Fruit fly (Drosophila melanogaster) whole organism, prepupa: ENCODE measurements around the gene CSN5.

ENCODE experiments used
- Blimp-1 ChIP-seq: fragments of 200-800 bp; sonication (Bioruptor generic); optimal IDR thresholded peaks from 3 replicates; lab custom pipeline; 2017; ENCODE audit warnings: missing biosample characterization, missing genetic modification characterization, mild to moderate bottlenecking, moderate library complexity, missing genetic modification reagents
- CG11294 ChIP-seq: fragments of 200-800 bp; sonication (Bioruptor generic); IDR thresholded peaks from 2 replicates; pipeline ENCODE4 v1.3.6; 2022; ENCODE audit warnings: missing biosample characterization, missing genetic modification characterization
- CG11762 ChIP-seq: fragments of 200-800 bp; sonication (Bioruptor generic); optimal IDR thresholded peaks from 3 replicates; lab custom pipeline; 2016; ENCODE audit warnings: missing biosample characterization, missing genetic modification characterization; ENCODE audit not compliant: insufficient read depth
- CG11902 ChIP-seq: fragments of 200-800 bp; sonication (Bioruptor generic); optimal IDR thresholded peaks from 3 replicates; lab custom pipeline; 2016; ENCODE audit warnings: missing biosample characterization, missing genetic modification characterization
- CG15336 ChIP-seq: fragments of 200-800 bp; sonication (Bioruptor generic); IDR thresholded peaks from 2 replicates; pipeline ENCODE4 v1.3.6; 2022; ENCODE audit warnings: missing biosample characterization, missing genetic modification characterization
- CG1621 ChIP-seq: fragments of 200-800 bp; sonication (Bioruptor generic); optimal IDR thresholded peaks from 3 replicates; lab custom pipeline; 2018; ENCODE audit warnings: missing biosample characterization, mild to moderate bottlenecking, missing genetic modification characterization
- CG16779 ChIP-seq: fragments of 200-800 bp; sonication (Bioruptor generic); optimal IDR thresholded peaks from 3 replicates; lab custom pipeline; 2017; ENCODE audit warnings: missing biosample characterization, mild to moderate bottlenecking, missing genetic modification characterization
- CG3032 ChIP-seq: fragments of 200-800 bp; optimal IDR thresholded peaks from 2 replicates; lab custom pipeline; 2019; ENCODE audit warnings: missing biosample characterization, mild to moderate bottlenecking, missing genetic modification characterization, moderate library complexity
- CG31627 ChIP-seq: fragments of 200-800 bp; sonication (Bioruptor generic); optimal IDR thresholded peaks from 3 replicates; lab custom pipeline; 2016; ENCODE audit warnings: missing biosample characterization, missing genetic modification characterization
- CG34406 ChIP-seq: fragments of 200-800 bp; sonication (Bioruptor generic); optimal IDR thresholded peaks from 3 replicates; lab custom pipeline; 2016; ENCODE audit warnings: missing biosample characterization, missing genetic modification characterization
- CG6276 ChIP-seq: fragments of 200-800 bp; sonication (Bioruptor generic); optimal IDR thresholded peaks from 2 replicates; lab custom pipeline; 2017; ENCODE audit warnings: missing biosample characterization, mild to moderate bottlenecking, missing genetic modification characterization
- CG6792 ChIP-seq: fragments of 200-800 bp; sonication (Bioruptor generic); optimal IDR thresholded peaks from 3 replicates; lab custom pipeline; 2016; ENCODE audit warnings: missing biosample characterization, missing genetic modification characterization
- CG6808 ChIP-seq: fragments of 200-800 bp; sonication (Bioruptor generic); optimal IDR thresholded peaks from 3 replicates; lab custom pipeline; 2017; ENCODE audit warnings: missing biosample characterization, missing genetic modification characterization, mild to moderate bottlenecking, moderate library complexity, missing genetic modification reagents
- CG7368 ChIP-seq: fragments of 200-800 bp; sonication (Bioruptor generic); optimal IDR thresholded peaks from 3 replicates; lab custom pipeline; 2016; ENCODE audit warnings: missing biosample characterization, missing genetic modification characterization
- CG8119 ChIP-seq: fragments of 200-800 bp; sonication (Bioruptor generic); IDR thresholded peaks from 3 replicates; pipeline ENCODE4 v1.3.6; 2022; ENCODE audit warnings: missing biosample characterization, missing genetic modification characterization
- CG8319 ChIP-seq: fragments of 200-800 bp; sonication (Bioruptor generic); optimal IDR thresholded peaks from 3 replicates; lab custom pipeline; 2016; ENCODE audit warnings: missing biosample characterization, missing genetic modification characterization
- CG8632 ChIP-seq: fragments of 200-800 bp; sonication (Bioruptor generic); optimal IDR thresholded peaks from 3 replicates; lab custom pipeline; 2016; ENCODE audit warnings: missing biosample characterization, missing genetic modification characterization
- CG9139 ChIP-seq: fragments of 200-800 bp; sonication (Bioruptor generic); optimal IDR thresholded peaks from 3 replicates; lab custom pipeline; 2017; ENCODE audit warnings: missing biosample characterization, mild to moderate bottlenecking, missing genetic modification characterization
- Eip75B ChIP-seq: fragments of 200-800 bp; sonication (Bioruptor generic); optimal IDR thresholded peaks from 3 replicates; lab custom pipeline; 2016; ENCODE audit warnings: missing biosample characterization, missing genetic modification characterization
- Eip78C ChIP-seq: fragments of 200-800 bp; sonication (Bioruptor generic); peaks from one replicate; lab custom pipeline; 2016; ENCODE audit warnings: missing biosample characterization, missing genetic modification characterization
- Eip93F ChIP-seq: fragments of 200-800 bp; sonication (Bioruptor generic); optimal IDR thresholded peaks from 2 replicates; lab custom pipeline; 2016; ENCODE audit warnings: missing biosample characterization, mild to moderate bottlenecking, missing genetic modification characterization
- Ets21C ChIP-seq: fragments of 200-800 bp; sonication (Bioruptor generic); optimal IDR thresholded peaks from 3 replicates; lab custom pipeline; 2016; ENCODE audit warnings: missing biosample characterization, missing genetic modification characterization
- Ets96B ChIP-seq: fragments of 200-800 bp; optimal IDR thresholded peaks from 2 replicates; lab custom pipeline; 2019; ENCODE audit warnings: missing biosample characterization, mild to moderate bottlenecking, missing genetic modification characterization, moderate library complexity
- Gug ChIP-seq: fragments of 200-800 bp; sonication (Bioruptor generic); IDR thresholded peaks from 2 replicates; pipeline ENCODE4 v1.3.6; 2022; ENCODE audit warnings: missing biosample characterization, missing genetic modification characterization
- Hr38 ChIP-seq: sonication (Bioruptor generic); optimal IDR thresholded peaks from 2 replicates; lab custom pipeline; 2016; ENCODE audit warnings: missing biosample characterization, missing genetic modification characterization
- Hr4 ChIP-seq: fragments of 200-800 bp; sonication (Bioruptor generic); optimal IDR thresholded peaks from 3 replicates; lab custom pipeline; 2016; ENCODE audit warnings: missing biosample characterization, missing genetic modification characterization
- Met ChIP-seq: fragments of 200-800 bp; sonication (Bioruptor generic); optimal IDR thresholded peaks from 3 replicates; lab custom pipeline; 2016; ENCODE audit warnings: missing biosample characterization, missing genetic modification characterization
- OdsH ChIP-seq: fragments of 200-800 bp; sonication (Bioruptor generic); optimal IDR thresholded peaks from 3 replicates; lab custom pipeline; 2016; ENCODE audit warnings: missing biosample characterization, missing genetic modification characterization
- Smox ChIP-seq: fragments of 200-800 bp; sonication (Bioruptor generic); optimal IDR thresholded peaks from 3 replicates; lab custom pipeline; 2016; ENCODE audit warnings: missing biosample characterization, missing genetic modification characterization
- Sox102F ChIP-seq: fragments of 200-800 bp; sonication (Bioruptor generic); optimal IDR thresholded peaks from 2 replicates; lab custom pipeline; 2016; ENCODE audit warnings: missing biosample characterization, mild to moderate bottlenecking, missing genetic modification characterization
- Sox14 ChIP-seq: fragments of 200-800 bp; sonication (Bioruptor generic); optimal IDR thresholded peaks from 3 replicates; lab custom pipeline; 2016; ENCODE audit warnings: missing biosample characterization, missing genetic modification characterization
- Sox15 ChIP-seq: fragments of 200-800 bp; sonication (Bioruptor generic); optimal IDR thresholded peaks from 3 replicates; lab custom pipeline; 2016; ENCODE audit warnings: missing biosample characterization, missing genetic modification characterization
- achi ChIP-seq: fragments of 200-800 bp; sonication (Bioruptor generic); optimal IDR thresholded peaks from 3 replicates; lab custom pipeline; 2016; ENCODE audit warnings: missing biosample characterization, missing genetic modification characterization
- acj6 ChIP-seq: fragments of 200-800 bp; sonication (Bioruptor generic); optimal IDR thresholded peaks from 3 replicates; lab custom pipeline; 2016; ENCODE audit warnings: missing biosample characterization, missing genetic modification characterization
- dac ChIP-seq: fragments of 200-800 bp; sonication (Bioruptor generic); optimal IDR thresholded peaks from 2 replicates; lab custom pipeline; 2017; ENCODE audit warnings: missing biosample characterization, mild to moderate bottlenecking, missing genetic modification characterization
- dsx ChIP-seq: fragments of 200-800 bp; optimal IDR thresholded peaks from 3 replicates; lab custom pipeline; 2019; ENCODE audit warnings: missing biosample characterization, mild to moderate bottlenecking, missing genetic modification characterization, moderate library complexity; ENCODE audit not compliant: poor library complexity, severe bottlenecking
- eg ChIP-seq: fragments of 200-800 bp; sonication (Bioruptor generic); IDR thresholded peaks from 3 replicates; pipeline ENCODE4 v1.3.6; 2022; ENCODE audit warnings: missing biosample characterization, missing genetic modification characterization
- esn ChIP-seq: fragments of 200-800 bp; sonication (Bioruptor generic); optimal IDR thresholded peaks from 2 replicates; lab custom pipeline; 2016; ENCODE audit warnings: missing biosample characterization, mild to moderate bottlenecking, missing genetic modification characterization, moderate library complexity
- fd59A ChIP-seq: fragments of 200-800 bp; sonication (Bioruptor generic); optimal IDR thresholded peaks from 2 replicates; lab custom pipeline; 2017; ENCODE audit warnings: missing biosample characterization, mild to moderate bottlenecking, missing genetic modification characterization, missing genetic modification reagents
- fd85E ChIP-seq: fragments of 200-800 bp; sonication (Bioruptor generic); optimal IDR thresholded peaks from 3 replicates; lab custom pipeline; 2016; ENCODE audit warnings: missing biosample characterization, missing genetic modification characterization
- fkh ChIP-seq: fragments of 200-800 bp; sonication (Bioruptor generic); optimal IDR thresholded peaks from 3 replicates; lab custom pipeline; 2017; ENCODE audit warnings: missing biosample characterization, mild to moderate bottlenecking, missing genetic modification characterization, moderate library complexity
- lz ChIP-seq: fragments of 200-800 bp; sonication (Bioruptor generic); optimal IDR thresholded peaks from 3 replicates; lab custom pipeline; 2016; ENCODE audit warnings: missing biosample characterization, missing genetic modification characterization
- net ChIP-seq: fragments of 200-800 bp; sonication (Bioruptor generic); optimal IDR thresholded peaks from 3 replicates; lab custom pipeline; 2016; ENCODE audit warnings: missing biosample characterization, missing genetic modification characterization
- pdm3 ChIP-seq: fragments of 200-800 bp; sonication (Bioruptor generic); optimal IDR thresholded peaks from 3 replicates; lab custom pipeline; 2016; ENCODE audit warnings: missing biosample characterization, missing genetic modification characterization
- salr ChIP-seq, 2 experiments: fragments of 200-800 bp; sonication (Bioruptor generic); optimal IDR thresholded peaks; 3 replicates each; lab custom pipeline; 2016 to 2018; ENCODE audit warnings: missing biosample characterization in 2 of 2, missing genetic modification characterization in 2 of 2, mild to moderate bottlenecking in 1 of 2
- svp ChIP-seq: fragments of 200-800 bp; sonication (Bioruptor generic); peaks from one replicate; lab custom pipeline; 2016; ENCODE audit warnings: missing biosample characterization, missing genetic modification characterization
- topi ChIP-seq: fragments of 200-800 bp; sonication (Bioruptor generic); optimal IDR thresholded peaks from 3 replicates; lab custom pipeline; 2016; ENCODE audit warnings: missing biosample characterization, missing genetic modification characterization
- vri ChIP-seq: fragments of 200-800 bp; sonication (Bioruptor generic); optimal IDR thresholded peaks from 3 replicates; lab custom pipeline; 2016; ENCODE audit warnings: missing biosample characterization, mild to moderate bottlenecking, missing genetic modification characterization

Gene CSN5

dm6 chr3R:16496209-16496608 lies 26.3 kb downstream of the CSN5 start (continued):
- TF ChIP-seq esn (GFP tag; lab: Kevin White, UChicago) (no peak), Sox102F (no peak), Eip93F (GFP tag; lab: Kevin White, UChicago) (no peak), CG7368 (GFP tag; lab: Kevin White, UChicago) (no peak), Met (peak; percentile 36), CG8632 (peak; percentile 2), pdm3 (GFP tag; lab: Kevin White, UChicago) (peak; percentile 78), OdsH (GFP tag; lab: Kevin White, UChicago) (peak; percentile 79), salr (GFP tag; optimal IDR thresholded peaks at IDR 0.05; lab: Kevin White, UChicago) (peak in 1 of 2 experiments; percentile 81), Hr38 (GFP tag; lab: Kevin White, UChicago) (no peak)
- TF ChIP-seq, all 60 proteins: peak for 39

dm6 chr3R:16497379-16497778 lies 27.5 kb downstream of the CSN5 start:
- TF ChIP-seq CG31627 = peak; percentile 77
- TF ChIP-seq CG6792 (GFP tag; lab: Kevin White, UChicago) = peak; percentile 58
- TF ChIP-seq CG34406 = peak; percentile 73
- peak; percentile 56 for TF ChIP-seq Sox102F
- TF ChIP-seq Sox15 (GFP tag; lab: Kevin White, UChicago) = peak; percentile 22
- TF ChIP-seq salr (GFP tag; optimal IDR thresholded peaks at IDR 0.05; lab: Kevin White, UChicago) = peak in 1 of 2 experiments; percentile 41
- peak; percentile 39 for TF ChIP-seq dsx (GFP tag; lab: Kevin White, UChicago)
- TF ChIP-seq Eip75B (GFP tag; lab: Kevin White, UChicago) = peak; percentile 66
- TF ChIP-seq CG11902 = peak; percentile 35
- TF ChIP-seq acj6 (GFP tag; lab: Kevin White, UChicago) = peak; percentile 61
- peak; percentile 44 for TF ChIP-seq CG8319
- no peak for TF ChIP-seq fkh
- TF ChIP-seq net (GFP tag; lab: Kevin White, UChicago) = peak; percentile 70
- peak; percentile 60 for TF ChIP-seq CG1621
- peak; percentile 11 for TF ChIP-seq CG9139 (GFP tag; lab: Kevin White, UChicago)
- peak; percentile 59 for TF ChIP-seq Sox14 (GFP tag; lab: Kevin White, UChicago)
- no peak for TF ChIP-seq Eip93F (GFP tag; lab: Kevin White, UChicago)
- peak; percentile 69 for TF ChIP-seq achi
- TF ChIP-seq CG3032 (tag; lab: Kevin White, UChicago) = peak; percentile 76
- peak; percentile 61 for TF ChIP-seq topi (GFP tag; lab: Kevin White, UChicago)
- TF ChIP-seq CG8632 = peak; percentile 67
- TF ChIP-seq CG11294 = peak; percentile 66
- TF ChIP-seq svp (GFP tag; lab: Kevin White, UChicago) = peak; percentile 79
- peak; percentile 62 for TF ChIP-seq Hr4 (GFP tag; lab: Kevin White, UChicago)
- peak; percentile 19 for TF ChIP-seq Ets21C
- peak; percentile 47 for TF ChIP-seq CG11762
- peak; percentile 90 for TF ChIP-seq eg
- TF ChIP-seq lz (GFP tag; lab: Kevin White, UChicago) = peak; percentile 77
- peak; percentile 20 for TF ChIP-seq CG6808
- peak; percentile 49 for TF ChIP-seq dac (GFP tag; lab: Kevin White, UChicago)
- TF ChIP-seq Gug = peak; percentile 65
- TF ChIP-seq fd85E (GFP tag; lab: Kevin White, UChicago) = no peak
- peak; percentile 70 for TF ChIP-seq pdm3 (GFP tag; lab: Kevin White, UChicago)
- peak; percentile 34 for TF ChIP-seq CG7368 (GFP tag; lab: Kevin White, UChicago)
- peak; percentile 78 for TF ChIP-seq esn (GFP tag; lab: Kevin White, UChicago)
- TF ChIP-seq Smox (GFP tag; lab: Kevin White, UChicago) = peak; percentile 56
- peak; percentile 76 for TF ChIP-seq CG15336 (GFP tag; lab: Robert Waterston, UW)
- TF ChIP-seq vri (GFP tag; lab: Kevin White, UChicago) = no peak
- peak; percentile 15 for TF ChIP-seq CG16779 (tag; lab: Kevin White, UChicago)
- peak; percentile 65 for TF ChIP-seq CG6276 (GFP tag; lab: Kevin White, UChicago)
- TF ChIP-seq CG8119 (GFP tag; lab: Robert Waterston, UW) = peak; percentile 74; the same call in 2 of the 3 replicates
- TF ChIP-seq Eip78C (GFP tag; lab: Kevin White, UChicago) = peak; percentile 93
- TF ChIP-seq Blimp-1 (GFP tag; lab: Kevin White, UChicago) = no peak
- peak; percentile 30 for TF ChIP-seq fd59A (GFP tag; lab: Kevin White, UChicago)
- TF ChIP-seq Ets96B (tag; lab: Kevin White, UChicago) = peak; percentile 60
- TF ChIP-seq Met = peak; percentile 77
- TF ChIP-seq OdsH (GFP tag; lab: Kevin White, UChicago) = peak; percentile 74
- no peak for TF ChIP-seq Hr38 (GFP tag; lab: Kevin White, UChicago)
